Worm (Caenorhabditis elegans): Measurements from ENCODE around the gene copd-1.
A peak's percentile ranks its signal among the peaks of the same experiment; 100 is the strongest.

copd-1 gene

DNA sequence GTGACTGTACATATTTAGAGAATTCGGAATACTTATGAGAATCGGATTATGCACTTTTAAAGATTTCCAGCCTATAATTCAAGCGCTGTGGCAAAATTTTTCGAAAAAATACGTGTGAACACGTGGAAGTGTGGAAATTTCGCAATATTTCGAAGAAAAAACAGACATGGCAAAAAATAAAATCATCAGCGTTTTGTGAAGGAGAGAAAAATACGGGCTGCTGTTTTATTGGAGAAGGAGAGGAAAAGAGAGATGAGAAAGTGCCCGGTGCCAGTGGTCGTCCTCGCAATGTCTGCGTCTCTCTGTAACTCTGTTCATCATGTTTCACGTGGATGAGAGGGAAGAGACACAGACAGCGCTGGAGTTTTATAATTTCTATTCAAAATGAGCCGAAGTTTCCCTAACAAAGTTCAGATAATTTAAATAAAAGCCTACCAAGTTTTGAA, 18.7 kb downstream of the copd-1 start (continued):
- peak; percentile 35 for TF ChIP-seq F37D6.2 (tag; optimal IDR thresholded peaks at IDR 0.05)
- TF ChIP-seq nhr-11 (tag; optimal IDR thresholded peaks at IDR 0.05) = peak; percentile 29
- TF ChIP-seq mxl-3 (GFP tag; optimal IDR thresholded peaks at IDR 0.05) = peak; percentile 83
- no peak for TF ChIP-seq ztf-7 (tag; optimal IDR thresholded peaks at IDR 0.05)
- no peak for TF ChIP-seq fos-1 (tag; optimal IDR thresholded peaks at IDR 0.05)

DNA sequence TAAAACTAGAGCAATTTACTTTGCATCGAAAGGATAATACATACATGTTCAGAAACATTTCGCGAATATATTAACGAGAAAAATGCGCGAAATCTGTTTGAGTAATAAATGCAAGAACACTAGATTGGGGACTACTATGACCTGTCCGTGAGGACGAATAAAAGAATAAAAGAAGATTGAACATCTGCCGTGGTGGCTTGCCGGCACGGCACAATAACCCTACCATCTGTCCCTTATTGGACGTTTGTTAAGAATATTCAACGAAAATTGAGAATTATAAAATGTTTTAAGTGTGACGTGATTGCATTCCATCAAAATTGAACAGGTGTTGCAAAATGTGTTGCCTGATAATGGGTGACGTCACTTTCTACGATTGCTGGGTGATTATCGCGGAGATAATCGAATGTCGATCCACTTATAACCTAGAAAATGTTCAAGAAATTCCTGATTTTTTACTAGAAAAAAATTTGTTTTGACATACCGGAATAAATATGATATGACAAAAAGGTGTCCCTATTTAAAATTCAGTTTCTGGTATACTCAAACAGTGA, 19.3 kb downstream of the copd-1 start:
- TF ChIP-seq ZK337.2 (GFP tag; IDR thresholded peaks at IDR 0.05) (0 out of 2 replicates have a peak, but pooled peaks have one; percentile 13), nhr-42 (GFP tag; IDR thresholded peaks at IDR 0.05) (no peak)

DNA sequence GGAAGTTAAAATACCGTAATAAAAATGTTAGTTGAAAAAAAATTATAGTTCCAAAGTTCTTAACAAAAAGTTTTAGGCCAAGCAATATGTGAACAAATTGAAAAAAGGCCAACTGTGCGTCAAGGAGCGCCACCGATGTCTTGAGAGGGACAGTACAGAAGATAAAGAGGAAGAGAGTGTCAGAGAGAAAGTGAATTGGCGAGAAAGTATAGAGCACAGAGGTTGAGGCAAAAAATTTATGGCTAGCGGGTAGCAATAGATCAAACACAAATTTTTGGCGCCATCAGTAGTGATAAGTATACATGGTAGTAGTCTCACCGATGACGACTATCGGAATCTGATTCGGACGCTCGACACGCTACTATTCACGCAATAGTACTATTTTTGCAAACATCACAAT, 20.5 kb downstream of the copd-1 start:
- TF ChIP-seq php-3 (GFP tag; IDR thresholded peaks at IDR 0.05) (no peak), duxl-1 (tag; optimal IDR thresholded peaks at IDR 0.05; ENCODE audit: poor library complexity) (no peak), daf-16 (GFP tag; optimal IDR thresholded peaks at IDR 0.05) (no peak), daf-16 (tag; optimal IDR thresholded peaks at IDR 0.05) (peak; percentile 5), hif-1 (tag; optimal IDR thresholded peaks at IDR 0.05) (peak in 1 of 2 experiments; percentile 2), dve-1 (tag; optimal IDR thresholded peaks at IDR 0.05; ENCODE audit: insufficient read depth) (peak; percentile 43), dmd-8 (GFP tag; IDR thresholded peaks at IDR 0.05) (0 out of 2 replicates have a peak, but pooled peaks have one; percentile 11), ctbp-1 (GFP tag; IDR thresholded peaks at IDR 0.05) (no peak), T26A8.4 (GFP tag; IDR thresholded peaks at IDR 0.05) (no peak), mep-1 (tag; optimal IDR thresholded peaks at IDR 0.05) (peak; percentile 14), lsy-2 (tag; optimal IDR thresholded peaks at IDR 0.05) (peak in 1 of 2 experiments; percentile 19), hlh-11 (tag; optimal IDR thresholded peaks at IDR 0.05) (peak; percentile 53), pqm-1 (tag; optimal IDR thresholded peaks at IDR 0.05) (peak; percentile 39), dpl-1 (GFP tag; optimal IDR thresholded peaks at IDR 0.05) (peak; percentile 20), ZK546.5 (tag; optimal IDR thresholded peaks at IDR 0.05) (no peak), nhr-28 (tag; optimal IDR thresholded peaks at IDR 0.05) (peak; percentile 46), mes-2 (tag; optimal IDR thresholded peaks at IDR 0.05; ENCODE audit: poor library complexity, severe bottlenecking) (peak; percentile 58)

DNA sequence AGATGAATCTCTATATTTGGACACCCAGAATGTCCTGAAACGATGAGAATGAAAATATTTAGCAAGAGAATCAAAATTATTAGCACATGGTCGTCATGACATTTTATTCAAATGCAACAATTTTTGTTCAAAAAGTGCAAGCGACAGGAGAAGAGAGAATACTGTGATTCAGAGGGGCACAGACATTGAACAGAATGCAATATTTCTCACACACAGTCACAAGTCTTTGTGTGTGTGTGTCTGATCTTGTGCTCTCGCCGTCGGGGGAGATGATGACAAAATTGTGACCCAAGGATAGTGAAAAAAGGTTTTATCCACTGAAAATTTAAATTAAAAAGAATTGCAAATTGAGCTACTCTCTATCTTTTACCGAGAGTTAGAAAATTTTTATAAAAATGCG, 21.6 kb downstream of the copd-1 start:
- no peak for TF ChIP-seq sdz-12 (GFP tag; optimal IDR thresholded peaks at IDR 0.05)
- TF ChIP-seq nhr-41 (GFP tag; IDR thresholded peaks at IDR 0.05) = no peak
- TF ChIP-seq ZK337.2 (GFP tag; IDR thresholded peaks at IDR 0.05) = no peak
- peak; percentile 82 for TF ChIP-seq hlh-30 (tag; optimal IDR thresholded peaks at IDR 0.05; ENCODE audit: insufficient read depth)
- 0 out of 2 replicates have a peak, but pooled peaks have one; percentile 28 for TF ChIP-seq nhr-42 (GFP tag; IDR thresholded peaks at IDR 0.05)
- TF ChIP-seq nhr-6 (tag; optimal IDR thresholded peaks at IDR 0.05) = peak; percentile 37
- peak; percentile 26 for TF ChIP-seq dve-1 (tag; optimal IDR thresholded peaks at IDR 0.05; ENCODE audit: insufficient read depth)
- no peak for TF ChIP-seq mxl-2 (GFP tag; conservative IDR thresholded peaks at IDR 0.05)

DNA sequence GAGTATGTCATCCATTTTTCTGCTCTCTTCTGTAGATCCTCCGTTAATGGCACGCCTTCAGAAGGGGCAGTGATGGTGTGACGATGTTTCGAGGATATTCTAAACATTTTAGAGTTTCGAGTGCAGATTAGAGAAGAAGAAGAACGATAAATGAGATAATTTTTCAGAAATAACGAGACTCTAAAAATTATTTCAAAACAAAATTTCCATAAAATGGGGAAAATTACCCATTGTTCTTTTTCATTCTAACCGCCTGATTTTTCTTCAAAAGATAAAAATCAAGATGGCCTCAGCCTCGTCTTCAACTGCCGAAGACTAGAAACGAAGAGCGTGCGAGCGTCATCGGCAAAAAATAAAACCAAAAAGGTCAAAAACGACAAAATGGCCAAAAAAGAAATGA, 23.7 kb downstream of the copd-1 start, which contains the start of gene let-765:
TSS of gene let-765 (minus strand) at position 101 of the 400 bp plus-strand sequence.
- no peak for TF ChIP-seq D1046.2 (GFP tag; IDR thresholded peaks at IDR 0.05)

DNA sequence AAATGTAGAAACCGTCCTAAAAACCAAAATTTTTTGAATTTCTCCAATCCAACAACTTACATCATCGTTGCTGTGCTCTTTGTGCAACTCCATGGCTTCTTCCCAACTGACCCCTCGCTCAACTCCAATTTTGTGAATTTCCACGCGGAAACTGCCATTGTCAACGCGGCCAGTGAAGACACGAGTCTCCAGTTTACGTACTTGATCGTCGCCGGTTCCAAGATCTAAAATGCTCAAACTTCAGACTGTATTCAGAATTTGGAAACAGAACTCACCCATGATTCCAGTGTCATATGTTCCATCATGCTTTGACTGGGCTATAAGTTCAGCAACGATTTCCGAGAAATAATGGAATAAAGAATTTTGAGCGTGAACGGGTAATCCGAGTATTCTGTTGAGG, 30.7 kb downstream of the copd-1 start:
- TF ChIP-seq unc-62 (GFP tag; optimal IDR thresholded peaks at IDR 0.05 in 1 of 2) = peak in 1 of 2 experiments; percentile 71
- TF ChIP-seq unc-62 (tag; optimal IDR thresholded peaks at IDR 0.05) = no peak
- no peak for TF ChIP-seq gei-8 (GFP tag; optimal IDR thresholded peaks at IDR 0.05)
- peak; percentile 69 for TF ChIP-seq aha-1 (tag)

Measured in whole organism, L4 larva.